Worm (Caenorhabditis elegans) whole organism, L1 larva: ENCODE measurements around the gene C56C10.9.
A peak's percentile ranks its signal among the peaks of the same experiment; 100 is the strongest.

Experiments
- F16B12.6 ChIP-seq: fragments of 150-350 bp; optimal IDR thresholded peaks from 2 replicates; lab custom pipeline; 2014; ENCODE audit warnings: missing biosample characterization, missing genetic modification characterization
- aly-2 ChIP-seq: fragments of 150-350 bp; optimal IDR thresholded peaks from 2 replicates; lab custom pipeline; 2014; ENCODE audit warnings: missing biosample characterization, missing genetic modification characterization
- ama-1 ChIP-seq: fragments of 150-350 bp; optimal IDR thresholded peaks from 2 replicates; lab custom pipeline; 2014
- blmp-1 ChIP-seq: fragments of 150-350 bp; optimal IDR thresholded peaks from 2 replicates; lab custom pipeline; 2014; ENCODE audit warnings: missing biosample characterization, missing genetic modification characterization
- ceh-82 ChIP-seq, 3 experiments: fragments of 150-350 bp in 1 of 3; sonication (generic microtip) in 2 of 3; optimal IDR thresholded peaks; 2 replicates each; lab custom pipeline; 2014 to 2017; ENCODE audit warnings: missing biosample characterization in 3 of 3, missing genetic modification characterization in 3 of 3
- ceh-90 ChIP-seq: sonication (generic microtip); optimal IDR thresholded peaks from 2 replicates; lab custom pipeline; 2016; ENCODE audit warnings: missing genetic modification characterization, missing compliant biosample characterization
- ces-1 ChIP-seq: fragments of 150-350 bp; optimal IDR thresholded peaks from 2 replicates; lab custom pipeline; 2014; ENCODE audit warnings: missing biosample characterization, missing genetic modification reagents, missing genetic modification characterization
- dpl-1 ChIP-seq, 3 experiments: fragments of 150-350 bp in 2 of 3; sonication (generic microtip) in 1 of 3; optimal IDR thresholded peaks; 2 replicates each; lab custom pipeline; 2014 to 2017; ENCODE audit warnings: missing biosample characterization in 3 of 3, missing genetic modification characterization in 3 of 3, missing genetic modification reagents in 3 of 3
- dsc-1 ChIP-seq: sonication (generic microtip); optimal IDR thresholded peaks from 2 replicates; lab custom pipeline; 2016; ENCODE audit warnings: mild to moderate bottlenecking, missing genetic modification characterization, missing compliant biosample characterization
- efl-1 ChIP-seq, 4 experiments: fragments of 150-350 bp; optimal IDR thresholded peaks in 3 of 4; peaks in 1 of 4; 1 replicate in 1 of 4; 2 replicates in 3 of 4; lab custom pipeline; 2014; ENCODE audit warnings: missing biosample characterization in 2 of 4, missing genetic modification characterization in 2 of 4, missing genetic modification reagents in 2 of 4
- elt-3 ChIP-seq, 6 experiments: fragments of 150-350 bp in 1 of 6; sonication (generic microtip); optimal IDR thresholded peaks; 2 replicates each; lab custom pipeline; 2017 to 2018; ENCODE audit warnings: missing biosample characterization in 6 of 6, missing genetic modification characterization in 6 of 6, inconsistent platforms in 1 of 6
- ets-5 ChIP-seq: fragments of 200-800 bp; sonication (Bioruptor generic); IDR thresholded peaks from 2 replicates; pipeline ENCODE4 v1.3.6; 2022; ENCODE audit warnings: missing genetic modification characterization, missing compliant biosample characterization
- fkh-8 ChIP-seq: sonication (generic microtip); optimal IDR thresholded peaks from 2 replicates; lab custom pipeline; 2016; ENCODE audit warnings: mild to moderate bottlenecking, missing genetic modification characterization, missing compliant biosample characterization
- fos-1 ChIP-seq: fragments of 150-350 bp; optimal IDR thresholded peaks from 2 replicates; lab custom pipeline; 2014; ENCODE audit warnings: missing biosample characterization, missing genetic modification characterization
- irx-1 ChIP-seq: sonication (generic microtip); optimal IDR thresholded peaks from 2 replicates; lab custom pipeline; 2016; ENCODE audit warnings: missing genetic modification characterization, missing compliant biosample characterization
- isw-1 ChIP-seq: fragments of 200-800 bp; sonication (Bioruptor generic); IDR thresholded peaks from 2 replicates; pipeline ENCODE4 v1.3.6; 2022; ENCODE audit warnings: missing genetic modification characterization, missing compliant biosample characterization
- lin-13 ChIP-seq: fragments of 150-350 bp; optimal IDR thresholded peaks from 2 replicates; lab custom pipeline; 2014; ENCODE audit warnings: missing biosample characterization, missing genetic modification reagents, missing genetic modification characterization
- lin-14 ChIP-seq: fragments of 200-800 bp; sonication (Bioruptor generic); optimal IDR thresholded peaks from 2 replicates; lab custom pipeline; 2018; ENCODE audit warnings: mild to moderate bottlenecking, missing genetic modification characterization, moderate library complexity, missing compliant biosample characterization
- lin-15B ChIP-seq: fragments of 150-350 bp; sonication (generic microtip); optimal IDR thresholded peaks from 3 replicates; lab custom pipeline; 2014; ENCODE audit warnings: missing biosample characterization, missing genetic modification characterization
- lir-3 ChIP-seq: sonication (generic microtip); optimal IDR thresholded peaks from 2 replicates; lab custom pipeline; 2016; ENCODE audit warnings: mild to moderate bottlenecking, missing genetic modification characterization, moderate library complexity, missing compliant biosample characterization; ENCODE audit not compliant: poor library complexity
- lsy-2 ChIP-seq, 2 experiments: fragments of 150-350 bp; optimal IDR thresholded peaks; 2 replicates each; lab custom pipeline; 2014; ENCODE audit warnings: missing biosample characterization in 2 of 2, missing genetic modification characterization in 2 of 2
- mab-9 ChIP-seq: fragments of 200-800 bp; sonication (Bioruptor generic); IDR thresholded peaks from 2 replicates; pipeline ENCODE4 v1.3.6; 2022; ENCODE audit warnings: missing genetic modification reagents, missing genetic modification characterization, missing compliant biosample characterization
- mdl-1 ChIP-seq, 2 experiments: fragments of 150-350 bp; optimal IDR thresholded peaks; 2 replicates each; lab custom pipeline; 2014 to 2017; ENCODE audit warnings: missing biosample characterization in 2 of 2, missing genetic modification characterization in 2 of 2, inconsistent platforms in 1 of 2
- nhr-11 ChIP-seq: fragments of 150-350 bp; optimal IDR thresholded peaks from 2 replicates; lab custom pipeline; 2014; ENCODE audit warnings: missing biosample characterization, missing genetic modification characterization
- nhr-19 ChIP-seq: fragments of 200-800 bp; sonication (Bioruptor generic); conservative IDR thresholded peaks from 2 replicates; pipeline ENCODE4 v1.3.6; 2022; ENCODE audit warnings: missing genetic modification characterization, missing compliant biosample characterization
- nhr-20 ChIP-seq: sonication (generic microtip); optimal IDR thresholded peaks from 2 replicates; lab custom pipeline; 2016; ENCODE audit warnings: mild to moderate bottlenecking, missing genetic modification characterization, missing compliant biosample characterization
- nhr-77 ChIP-seq: fragments of 150-350 bp; optimal IDR thresholded peaks from 2 replicates; lab custom pipeline; 2014; ENCODE audit warnings: missing biosample characterization, missing genetic modification characterization
- nhr-90 ChIP-seq: sonication (generic microtip); optimal IDR thresholded peaks from 2 replicates; lab custom pipeline; 2016; ENCODE audit warnings: mild to moderate bottlenecking, missing genetic modification characterization, missing compliant biosample characterization; ENCODE audit not compliant: poor library complexity
- pag-3 ChIP-seq: sonication (generic microtip); optimal IDR thresholded peaks from 2 replicates; lab custom pipeline; 2017; ENCODE audit warnings: missing genetic modification characterization, mild to moderate bottlenecking, missing compliant biosample characterization, antibody characterized with exemption, borderline replicate concordance; ENCODE audit not compliant: insufficient read depth
- pax-3 ChIP-seq: fragments of 200-800 bp; sonication (Bioruptor generic); optimal IDR thresholded peaks from 2 replicates; lab custom pipeline; 2018; ENCODE audit warnings: mild to moderate bottlenecking, missing genetic modification characterization, moderate library complexity, missing compliant biosample characterization
- skn-1 ChIP-seq: fragments of 150-350 bp; optimal IDR thresholded peaks from 2 replicates; lab custom pipeline; 2014; ENCODE audit warnings: missing biosample characterization, missing genetic modification characterization
- snpc-4 ChIP-seq: fragments of 150-350 bp; optimal IDR thresholded peaks from 2 replicates; lab custom pipeline; 2014; ENCODE audit warnings: missing biosample characterization, missing genetic modification characterization
- sox-4 ChIP-seq: sonication (generic microtip); optimal IDR thresholded peaks from 2 replicates; lab custom pipeline; 2016; ENCODE audit warnings: missing genetic modification characterization, missing compliant biosample characterization
- swsn-7 ChIP-seq: sonication (generic microtip); optimal IDR thresholded peaks from 2 replicates; lab custom pipeline; 2016; ENCODE audit warnings: missing genetic modification characterization, missing compliant biosample characterization
- tlp-1 ChIP-seq: fragments of 150-350 bp; optimal IDR thresholded peaks from 2 replicates; lab custom pipeline; 2014; ENCODE audit warnings: missing biosample characterization, missing genetic modification characterization
- unc-30 ChIP-seq: sonication (generic microtip); optimal IDR thresholded peaks from 2 replicates; lab custom pipeline; 2017; ENCODE audit warnings: missing biosample characterization, missing genetic modification characterization
- unc-62 ChIP-seq: fragments of 150-350 bp; optimal IDR thresholded peaks from 2 replicates; lab custom pipeline; 2014; ENCODE audit warnings: missing biosample characterization, missing genetic modification reagents, missing genetic modification characterization
- xbp-1 ChIP-seq: sonication (generic microtip); optimal IDR thresholded peaks from 2 replicates; lab custom pipeline; 2016; ENCODE audit warnings: missing genetic modification characterization, missing compliant biosample characterization
- ztf-11 ChIP-seq, 2 experiments: sonication (generic microtip); optimal IDR thresholded peaks; 2 replicates each; lab custom pipeline; 2016 to 2017; ENCODE audit warnings: missing genetic modification characterization in 2 of 2, missing biosample characterization in 1 of 2, missing compliant biosample characterization in 1 of 2

The C56C10.9 gene

ce11 chrII:6600973-6601372, 8.8 kb upstream of the C56C10.9 start, which contains the start of gene vps-33.2 (continued):
- TF ChIP-seq elt-3 (tag; optimal IDR thresholded peaks at IDR 0.05; lab: Kevin White, UChicago) (peak in 1 of 6 experiments; percentile 6), ama-1 (lab: Kevin White, UChicago) (no peak), blmp-1 (tag; lab: Kevin White, UChicago) (peak; percentile 4), dsc-1 (tag; lab: Kevin White, UChicago) (peak; percentile 36), nhr-19 (GFP tag; lab: Robert Waterston, UW) (peak; percentile 53), pag-3 (tag; lab: Kevin White, UChicago) (peak; percentile 25), efl-1 (optimal IDR thresholded peaks at IDR 0.05; lab: Kevin White, UChicago) (peak; percentile 61 to 71), efl-1 (GFP tag; optimal IDR thresholded peaks at IDR 0.05 in 1 of 2; lab: Kevin White, UChicago) (peak; percentile 60 to 95), snpc-4 (no peak), swsn-7 (tag; lab: Kevin White, UChicago) (peak; percentile 61), fos-1 (tag; lab: Kevin White, UChicago) (peak; percentile 42)
- TF ChIP-seq, all 84 proteins: peak for 28

DNA sequence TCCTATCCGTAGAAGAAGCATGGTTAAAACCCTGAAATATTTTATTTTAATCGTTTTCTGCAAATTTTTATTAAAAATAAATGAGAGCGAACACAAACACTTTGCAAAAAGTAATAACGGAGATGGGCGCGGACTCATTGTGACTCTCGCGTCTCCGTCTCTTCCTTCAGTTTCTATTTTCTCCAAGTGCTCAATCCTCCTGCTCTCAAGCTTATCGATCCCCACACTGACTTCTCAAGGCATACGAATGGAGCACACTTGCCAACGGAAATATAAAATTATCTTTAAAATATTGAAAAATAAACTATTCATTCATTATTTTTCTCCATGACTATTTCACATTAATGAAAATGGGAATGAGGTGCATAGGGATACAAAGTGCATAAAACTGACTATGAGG, 5.9 kb upstream of the C56C10.9 start, which contains the start of gene dnj-8:
Gene dnj-8, minus strand, starts transcription at position 31 of the 400 bp plus-strand sequence.
- TF ChIP-seq irx-1 (no peak), lin-15B (tag; lab: Kevin White, UChicago) (peak; percentile 2), dpl-1 (GFP tag; optimal IDR thresholded peaks at IDR 0.05; lab: Kevin White, UChicago) (peak in 1 of 3 experiments; percentile 21), F16B12.6 (peak; percentile 4), fkh-8 (tag; lab: Kevin White, UChicago) (peak; percentile 1), lin-13 (GFP tag; lab: Kevin White, UChicago) (no peak), lsy-2 (tag; optimal IDR thresholded peaks at IDR 0.05; lab: Kevin White, UChicago) (peak in 1 of 2 experiments; percentile 15), ets-5 (GFP tag; lab: Robert Waterston, UW) (no peak), nhr-11 (tag; lab: Kevin White, UChicago) (no peak), lin-14 (GFP tag; lab: Kevin White, UChicago) (peak; percentile 60), efl-1 (optimal IDR thresholded peaks at IDR 0.05; lab: Kevin White, UChicago) (peak; percentile 2 to 10), efl-1 (GFP tag; optimal IDR thresholded peaks at IDR 0.05 in 1 of 2; lab: Kevin White, UChicago) (peak in 1 of 2 experiments; percentile 12), ceh-82 (tag; optimal IDR thresholded peaks at IDR 0.05; lab: Kevin White, UChicago) (peak in 1 of 3 experiments; percentile 11)

- TF ChIP-seq ceh-82 (tag; optimal IDR thresholded peaks at IDR 0.05; lab: Kevin White, UChicago) (no peak), pax-3 (tag; lab: Kevin White, UChicago) (no peak), ceh-90 (tag; lab: Kevin White, UChicago) (no peak), blmp-1 (tag; lab: Kevin White, UChicago) (no peak), irx-1 (no peak), aly-2 (tag; lab: Kevin White, UChicago) (no peak), lin-13 (GFP tag; lab: Kevin White, UChicago) (no peak), lir-3 (no peak), isw-1 (GFP tag; lab: Robert Waterston, UW) (no peak), skn-1 (tag; lab: Kevin White, UChicago) (no peak), xbp-1 (tag; lab: Kevin White, UChicago) (no peak), unc-62 (GFP tag; lab: Kevin White, UChicago) (no peak), nhr-20 (tag; lab: Kevin White, UChicago) (no peak), ces-1 (no peak), nhr-77 (tag; lab: Kevin White, UChicago) (no peak), efl-1 (optimal IDR thresholded peaks at IDR 0.05; lab: Kevin White, UChicago) (no peak), efl-1 (GFP tag; optimal IDR thresholded peaks at IDR 0.05 in 1 of 2; lab: Kevin White, UChicago) (no peak), nhr-11 (tag; lab: Kevin White, UChicago) (no peak), nhr-90 (tag; lab: Kevin White, UChicago) (no peak), lin-15B (tag; lab: Kevin White, UChicago) (no peak), tlp-1 (tag; lab: Kevin White, UChicago) (no peak)
These were observed 5.4 kb upstream of the C56C10.9 start for ce11 chrII:6597507-6597906.

ce11 chrII:6594151-6594550, 2.0 kb upstream of the C56C10.9 start, which contains the start of gene aipr-1:
Gene aipr-1, minus strand, starts transcription at chrII:6594251.
- TF ChIP-seq ztf-11 (tag; optimal IDR thresholded peaks at IDR 0.05; lab: Kevin White, UChicago) (no peak), sox-4 (tag; lab: Kevin White, UChicago) (no peak), unc-30 (no peak), mab-9 (GFP tag; lab: Robert Waterston, UW) (no peak), mdl-1 (tag; optimal IDR thresholded peaks at IDR 0.05; lab: Kevin White, UChicago) (no peak)
